Fruit fly (Drosophila melanogaster): ENCODE results near the gene CG18549.

CG18549 gene

dm6 chr3R:12439401-12440143, 9.5 kb upstream of the CG18549 start, which contains the start of gene Desat1 (continued):
- peak; percentile 91 for TF ChIP-seq Scr (GFP tag; IDR thresholded peaks at IDR 0.05; ENCODE audit: partially characterized antibody)
- TF ChIP-seq CTCF (GFP tag; optimal IDR thresholded peaks at IDR 0.05), result peak; percentile 14
- TF ChIP-seq zen (tag; optimal IDR thresholded peaks at IDR 0.05), result peak; percentile 79
- TF ChIP-seq CG34376 (GFP tag; optimal IDR thresholded peaks at IDR 0.05), result peak; percentile 74
- no peak for TF ChIP-seq CG6689 (GFP tag; IDR thresholded peaks at IDR 0.05)
- no peak for TF ChIP-seq ems (GFP tag; optimal IDR thresholded peaks at IDR 0.05)
- no peak for TF ChIP-seq Camta (GFP tag; optimal IDR thresholded peaks at IDR 0.05)
- TF ChIP-seq CG9932 (GFP tag; IDR thresholded peaks at IDR 0.05), result peak; percentile 20; the same call in 1 of the 2 replicates
- TF ChIP-seq CG15696 (tag; optimal IDR thresholded peaks at IDR 0.05), result no peak
- TF ChIP-seq exex (tag; optimal IDR thresholded peaks at IDR 0.05), result peak; percentile 82
- no peak for TF ChIP-seq CG32532 (GFP tag; IDR thresholded peaks at IDR 0.05)
- TF ChIP-seq Jarid2 (GFP tag; optimal IDR thresholded peaks at IDR 0.05), result no peak
- no peak for TF ChIP-seq Optix (GFP tag; IDR thresholded peaks at IDR 0.05)
- peak; percentile 8 for TF ChIP-seq CG30403 (GFP tag; optimal IDR thresholded peaks at IDR 0.05)
- peak; percentile 86 for TF ChIP-seq stwl (tag; optimal IDR thresholded peaks at IDR 0.05)
- TF ChIP-seq Tbp (GFP tag; optimal IDR thresholded peaks at IDR 0.05), result no peak
- TF ChIP-seq grn (GFP tag; optimal IDR thresholded peaks at IDR 0.05), result no peak
- TF ChIP-seq CG9797 (GFP tag; optimal IDR thresholded peaks at IDR 0.05), result no peak
- peak; percentile 60 for TF ChIP-seq row (GFP tag; IDR thresholded peaks at IDR 0.05)

- TF ChIP-seq CG18599 (GFP tag; optimal IDR thresholded peaks at IDR 0.05) (peak; percentile 2), bab2 (GFP tag; optimal IDR thresholded peaks at IDR 0.05) (no peak), Kr (GFP tag; optimal IDR thresholded peaks at IDR 0.05) (no peak), chinmo (GFP tag; IDR thresholded peaks at IDR 0.05; ENCODE audit: partially characterized antibody) (0 out of 4 replicates have a peak, but pooled peaks have one; percentile 76), Med (GFP tag) (peak; percentile 36), CG32532 (GFP tag; IDR thresholded peaks at IDR 0.05) (peak; percentile 20; the same call in 1 of the 2 replicates), Deaf1 (tag; optimal IDR thresholded peaks at IDR 0.05) (peak; percentile 46), ERR (GFP tag; optimal IDR thresholded peaks at IDR 0.05) (no peak), CG8290 (GFP tag; optimal IDR thresholded peaks at IDR 0.05) (no peak), CG8290 (tag; optimal IDR thresholded peaks at IDR 0.05) (peak in 1 of 2 experiments; percentile 41), Dip3 (GFP tag; optimal IDR thresholded peaks at IDR 0.05) (no peak), grn (GFP tag; optimal IDR thresholded peaks at IDR 0.05) (no peak), salm (tag; optimal IDR thresholded peaks at IDR 0.05) (no peak), CG18262 (tag; optimal IDR thresholded peaks at IDR 0.05) (no peak), CG5245 (GFP tag; optimal IDR thresholded peaks at IDR 0.05) (no peak), CG9609 (GFP tag; optimal IDR thresholded peaks at IDR 0.05) (no peak), exex (tag; optimal IDR thresholded peaks at IDR 0.05) (peak; percentile 58), CG12769 (tag; optimal IDR thresholded peaks at IDR 0.05) (peak; percentile 74), CG13296 (GFP tag; optimal IDR thresholded peaks at IDR 0.05) (no peak), CG9932 (GFP tag; IDR thresholded peaks at IDR 0.05) (peak; percentile 24; the same call in 1 of the 2 replicates), Neu2 (GFP tag; optimal IDR thresholded peaks at IDR 0.05; ENCODE audit: borderline replicate concordance) (no peak), onecut (GFP tag; IDR thresholded peaks at IDR 0.05) (peak; percentile 25; the same call in 1 of the 2 replicates), CG8924 (tag; optimal IDR thresholded peaks at IDR 0.05) (no peak), CG10543 (GFP tag; optimal IDR thresholded peaks at IDR 0.05) (peak; percentile 37), pan (optimal IDR thresholded peaks at IDR 0.05) (no peak), pan (GFP tag; optimal IDR thresholded peaks at IDR 0.05 in 1 of 2, IDR thresholded peaks at IDR 0.05 in 1 of 2) (peak in 1 of 2 experiments; percentile 15), ro (GFP tag; IDR thresholded peaks at IDR 0.05) (no peak), CG11504 (tag; optimal IDR thresholded peaks at IDR 0.05) (no peak)
Observed at dm6 chr3R:12441008-12441606, 8.0 kb upstream of the CG18549 start.

Measured in whole organism, embryonic.